Fruit fly (Drosophila melanogaster) whole organism, embryonic: ENCODE results near the gene CG5334.
A peak's percentile ranks its signal among the peaks of the same experiment; 100 is the strongest.

ENCODE experiments used
- Bgb ChIP-seq: fragments of 200-800 bp; sonication (Bioruptor generic); IDR thresholded peaks from 2 replicates; pipeline ENCODE4 v1.3.6; 2022; ENCODE audit warnings: missing biosample characterization, missing genetic modification characterization; ENCODE audit not compliant: partially characterized antibody
- CG12104 ChIP-seq: fragments of 200-800 bp; sonication (Bioruptor generic); optimal IDR thresholded peaks from 3 replicates; lab custom pipeline; 2016; ENCODE audit warnings: missing biosample characterization, missing genetic modification characterization
- CG14667 ChIP-seq: fragments of 200-800 bp; sonication (Bioruptor generic); IDR thresholded peaks from 2 replicates; pipeline ENCODE4 v1.3.6; 2022; ENCODE audit warnings: missing biosample characterization, missing genetic modification characterization
- CG14860 ChIP-seq: fragments of 200-800 bp; sonication (Bioruptor generic); IDR thresholded peaks from 3 replicates; pipeline ENCODE4 v1.3.6; 2022; ENCODE audit warnings: missing biosample characterization, missing genetic modification characterization; ENCODE audit not compliant: partially characterized antibody
- CG17359 ChIP-seq: fragments of 200-800 bp; sonication (Bioruptor generic); optimal IDR thresholded peaks from 3 replicates; lab custom pipeline; 2018; ENCODE audit warnings: missing biosample characterization, mild to moderate bottlenecking, missing genetic modification characterization, moderate library complexity
- CG18599 ChIP-seq: fragments of 200-800 bp; sonication (Bioruptor generic); optimal IDR thresholded peaks from 3 replicates; lab custom pipeline; 2017; ENCODE audit warnings: missing biosample characterization, missing genetic modification characterization, mild to moderate bottlenecking, moderate library complexity, missing genetic modification reagents
- CG2129 ChIP-seq: fragments of 200-800 bp; sonication (Bioruptor generic); IDR thresholded peaks from 2 replicates; pipeline ENCODE4 v1.3.6; 2022; ENCODE audit warnings: missing biosample characterization, missing genetic modification characterization; ENCODE audit not compliant: partially characterized antibody
- CG2202 ChIP-seq: fragments of 200-800 bp; sonication (Bioruptor generic); optimal IDR thresholded peaks from 2 replicates; lab custom pipeline; 2018; ENCODE audit warnings: missing biosample characterization, mild to moderate bottlenecking, missing genetic modification characterization
- CG3281 ChIP-seq: fragments of 200-800 bp; sonication (Bioruptor generic); optimal IDR thresholded peaks from 3 replicates; lab custom pipeline; 2017; ENCODE audit warnings: missing biosample characterization, mild to moderate bottlenecking, missing genetic modification characterization
- CG34376 ChIP-seq: fragments of 200-800 bp; sonication (Bioruptor generic); optimal IDR thresholded peaks from 2 replicates; lab custom pipeline; 2018; ENCODE audit warnings: missing biosample characterization, mild to moderate bottlenecking, missing genetic modification characterization
- CG42726 ChIP-seq: fragments of 200-800 bp; sonication (Bioruptor generic); IDR thresholded peaks from 2 replicates; pipeline ENCODE4 v1.3.6; 2022; ENCODE audit warnings: missing biosample characterization, missing genetic modification characterization; ENCODE audit not compliant: partially characterized antibody
- CG43689 ChIP-seq: fragments of 200-800 bp; sonication (Bioruptor generic); IDR thresholded peaks from 2 replicates; pipeline ENCODE4 v1.3.6; 2022; ENCODE audit warnings: missing biosample characterization, missing genetic modification characterization
- CG4820 ChIP-seq: fragments of 200-800 bp; sonication (Bioruptor generic); optimal IDR thresholded peaks from 3 replicates; lab custom pipeline; 2016; ENCODE audit warnings: missing biosample characterization, missing genetic modification characterization
- CG6175 ChIP-seq: fragments of 200-800 bp; sonication (Bioruptor generic); IDR thresholded peaks from 3 replicates; pipeline ENCODE4 v1.3.6; 2022; ENCODE audit warnings: missing biosample characterization, missing genetic modification characterization
- CG6254 ChIP-seq: fragments of 200-800 bp; sonication (Bioruptor generic); optimal IDR thresholded peaks from 3 replicates; lab custom pipeline; 2017; ENCODE audit warnings: mild to moderate bottlenecking, missing biosample characterization, missing genetic modification reagents, missing genetic modification characterization
- CG7963 ChIP-seq: fragments of 200-800 bp; sonication (Bioruptor generic); IDR thresholded peaks from 3 replicates; pipeline ENCODE4 v1.3.6; 2022; ENCODE audit warnings: missing biosample characterization, missing genetic modification characterization; ENCODE audit not compliant: partially characterized antibody
- CG8281 ChIP-seq: fragments of 200-800 bp; sonication (Bioruptor generic); optimal IDR thresholded peaks from 2 replicates; lab custom pipeline; 2018; ENCODE audit warnings: missing biosample characterization, mild to moderate bottlenecking, missing genetic modification characterization, moderate library complexity
- CG9932 ChIP-seq: fragments of 200-800 bp; sonication (Bioruptor generic); IDR thresholded peaks from 2 replicates; pipeline ENCODE4 v1.3.6; 2022; ENCODE audit warnings: missing biosample characterization, missing genetic modification characterization
- CTCF ChIP-seq: fragments of 200-800 bp; sonication (Bioruptor generic); optimal IDR thresholded peaks from 2 replicates; lab custom pipeline; 2017; ENCODE audit warnings: missing biosample characterization, mild to moderate bottlenecking, missing genetic modification characterization, moderate library complexity
- D19B ChIP-seq: fragments of 200-800 bp; sonication (Bioruptor generic); optimal IDR thresholded peaks from 2 replicates; lab custom pipeline; 2017; ENCODE audit warnings: missing biosample characterization, mild to moderate bottlenecking, missing genetic modification characterization
- HLH3B ChIP-seq: fragments of 200-800 bp; sonication (Bioruptor generic); IDR thresholded peaks from 2 replicates; pipeline ENCODE4 v1.3.6; 2022; ENCODE audit warnings: missing biosample characterization, missing genetic modification characterization
- HLH54F ChIP-seq: fragments of 200-800 bp; sonication (Bioruptor generic); optimal IDR thresholded peaks from 3 replicates; lab custom pipeline; 2016; ENCODE audit warnings: missing biosample characterization, missing genetic modification characterization
- Hmr ChIP-seq: fragments of 200-800 bp; sonication (Bioruptor generic); optimal IDR thresholded peaks from 3 replicates; lab custom pipeline; 2017; ENCODE audit warnings: mild to moderate bottlenecking, missing biosample characterization, missing genetic modification reagents, missing genetic modification characterization
- Hr3 ChIP-seq: fragments of 200-800 bp; sonication (Bioruptor generic); optimal IDR thresholded peaks from 3 replicates; lab custom pipeline; 2016; ENCODE audit warnings: missing biosample characterization, missing genetic modification characterization
- Mad ChIP-seq: fragments of 200-800 bp; sonication (Bioruptor generic); optimal IDR thresholded peaks from 2 replicates; lab custom pipeline; 2016; ENCODE audit warnings: missing biosample characterization, missing genetic modification characterization
- Myb ChIP-seq: fragments of 200-800 bp; sonication (Bioruptor generic); optimal IDR thresholded peaks from 2 replicates; lab custom pipeline; 2016; ENCODE audit warnings: missing biosample characterization, missing genetic modification characterization
- Opbp ChIP-seq: fragments of 200-800 bp; sonication (Bioruptor generic); IDR thresholded peaks from 3 replicates; pipeline ENCODE4 v1.3.6; 2022; ENCODE audit warnings: missing biosample characterization, missing genetic modification characterization; ENCODE audit not compliant: partially characterized antibody
- Ptx1 ChIP-seq: fragments of 200-800 bp; sonication (Bioruptor generic); IDR thresholded peaks from 2 replicates; pipeline ENCODE4 v1.3.6; 2022; ENCODE audit warnings: missing biosample characterization, missing genetic modification characterization
- Ssrp ChIP-seq: fragments of 200-800 bp; sonication (Bioruptor generic); optimal IDR thresholded peaks from 2 replicates; lab custom pipeline; 2018; ENCODE audit warnings: missing biosample characterization, mild to moderate bottlenecking, missing genetic modification characterization, moderate library complexity
- Taf1 ChIP-seq: fragments of 200-800 bp; sonication (Bioruptor generic); IDR thresholded peaks from 2 replicates; pipeline ENCODE4 v1.3.6; 2022; ENCODE audit warnings: missing biosample characterization, missing genetic modification characterization
- ara ChIP-seq: fragments of 200-800 bp; sonication (Bioruptor generic); IDR thresholded peaks from 2 replicates; pipeline ENCODE4 v1.3.6; 2022; ENCODE audit warnings: missing biosample characterization, missing genetic modification characterization
- az2 ChIP-seq: fragments of 200-800 bp; sonication (Bioruptor generic); optimal IDR thresholded peaks from 3 replicates; lab custom pipeline; 2016; ENCODE audit warnings: missing biosample characterization, missing genetic modification characterization
- bowl ChIP-seq: fragments of 200-800 bp; sonication (Bioruptor generic); IDR thresholded peaks from 2 replicates; pipeline ENCODE4 v1.3.6; 2022; ENCODE audit warnings: missing biosample characterization, missing genetic modification characterization
- cato ChIP-seq: fragments of 200-800 bp; sonication (Bioruptor generic); optimal IDR thresholded peaks from 2 replicates; lab custom pipeline; 2016; ENCODE audit warnings: missing biosample characterization, missing genetic modification characterization, borderline replicate concordance
- caup ChIP-seq: fragments of 200-800 bp; sonication (Bioruptor generic); optimal IDR thresholded peaks from 3 replicates; lab custom pipeline; 2017; ENCODE audit warnings: missing biosample characterization, mild to moderate bottlenecking, missing genetic modification characterization, moderate library complexity; ENCODE audit not compliant: severe bottlenecking
- dmrt99B ChIP-seq: fragments of 200-800 bp; sonication (Bioruptor generic); optimal IDR thresholded peaks from 2 replicates; lab custom pipeline; 2018; ENCODE audit warnings: missing biosample characterization, mild to moderate bottlenecking, missing genetic modification characterization, moderate library complexity
- jing ChIP-seq: fragments of 200-800 bp; sonication (Bioruptor generic); optimal IDR thresholded peaks from 2 replicates; lab custom pipeline; 2018; ENCODE audit warnings: missing biosample characterization, mild to moderate bottlenecking, missing genetic modification characterization
- kni ChIP-seq: fragments of 200-800 bp; sonication (Bioruptor generic); optimal IDR thresholded peaks from 3 replicates; lab custom pipeline; 2017; ENCODE audit warnings: mild to moderate bottlenecking, missing biosample characterization, missing genetic modification reagents, missing genetic modification characterization
- lab ChIP-seq: fragments of 200-800 bp; sonication (Bioruptor generic); optimal IDR thresholded peaks from 3 replicates; lab custom pipeline; 2017; ENCODE audit warnings: missing biosample characterization, missing genetic modification characterization, mild to moderate bottlenecking, moderate library complexity, missing genetic modification reagents
- phol ChIP-seq: fragments of 200-800 bp; sonication (Bioruptor generic); optimal IDR thresholded peaks from 3 replicates; lab custom pipeline; 2018; ENCODE audit warnings: missing biosample characterization, mild to moderate bottlenecking, missing genetic modification characterization, moderate library complexity
- repo ChIP-seq: fragments of 200-800 bp; sonication (Bioruptor generic); optimal IDR thresholded peaks from 2 replicates; lab custom pipeline; 2016; ENCODE audit warnings: missing biosample characterization, missing genetic modification characterization
- sens ChIP-seq: fragments of 200-800 bp; sonication (Bioruptor generic); peaks from one replicate; lab custom pipeline; 2016; ENCODE audit warnings: missing biosample characterization, missing genetic modification characterization
- sens-2 ChIP-seq: fragments of 200-800 bp; sonication (Bioruptor generic); IDR thresholded peaks from 2 replicates; pipeline ENCODE4 v1.3.6; 2022; ENCODE audit warnings: missing biosample characterization, missing genetic modification characterization
- sim ChIP-seq: fragments of 200-800 bp; sonication (Bioruptor generic); IDR thresholded peaks from 2 replicates; pipeline ENCODE4 v1.3.6; 2022; ENCODE audit warnings: missing biosample characterization, missing genetic modification characterization
- sima ChIP-seq: fragments of 200-800 bp; sonication (Bioruptor generic); optimal IDR thresholded peaks from 2 replicates; lab custom pipeline; 2016; ENCODE audit warnings: missing biosample characterization, missing genetic modification characterization

The CG5334 gene

DNA sequence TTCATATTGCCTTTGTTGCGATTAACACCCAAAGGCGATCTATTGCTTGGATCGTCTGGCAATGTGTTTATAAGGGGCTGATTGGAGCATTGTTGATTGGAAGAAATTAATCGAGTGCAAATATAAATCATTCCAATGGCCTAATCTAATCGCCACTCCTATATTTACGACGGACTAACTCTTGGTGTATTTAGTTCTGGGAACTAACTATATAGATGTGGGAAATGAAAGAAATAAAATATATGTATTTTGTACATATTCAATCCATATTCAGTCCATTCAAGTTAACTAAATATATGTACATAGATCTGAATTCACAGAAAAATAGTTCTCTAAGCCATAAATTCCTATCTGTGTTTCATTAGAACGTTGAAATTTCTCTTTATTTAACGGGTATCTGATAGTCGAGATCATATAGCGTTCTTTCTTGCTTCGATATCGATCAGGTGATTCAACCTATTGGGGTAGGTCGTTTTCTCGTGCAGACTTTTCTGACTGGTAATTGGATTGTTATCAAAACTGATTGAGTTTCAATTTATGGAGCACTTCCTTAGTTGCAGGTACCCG is 9.0 kb downstream of the CG5334 start, which contains the start of gene Ag5r2 (continued):
- TF ChIP-seq CG14860 (GFP tag; lab: Robert Waterston, UW), result peak; percentile 19; the same call in 1 of the 3 replicates

DNA sequence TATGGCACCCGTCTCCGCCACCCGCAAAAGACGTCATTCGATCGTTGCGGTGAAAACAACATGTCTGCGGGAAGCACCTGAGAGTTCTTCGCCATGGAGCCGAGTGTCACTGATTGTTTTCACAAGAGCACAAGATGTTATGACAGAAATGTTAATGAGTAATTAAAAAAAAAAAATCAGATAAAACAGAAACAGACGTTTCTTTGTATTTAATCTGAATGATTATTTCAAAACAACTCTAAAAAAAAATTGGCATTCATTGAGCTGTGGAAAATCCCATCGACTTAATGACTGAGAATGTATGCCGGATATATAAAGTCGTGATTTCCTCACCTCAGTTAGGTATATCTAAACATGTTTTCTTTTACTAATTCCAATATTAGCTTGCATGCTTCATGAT is 11.3 kb downstream of the CG5334 start, which contains the start of gene Ag5r:
TSS of gene Ag5r (minus strand) at position 101 of the 400 bp plus-strand sequence.
- TF ChIP-seq caup (GFP tag; lab: Kevin White, UChicago) (peak; percentile 21), CG6254 (no peak), sens (peak; percentile 36)

DNA sequence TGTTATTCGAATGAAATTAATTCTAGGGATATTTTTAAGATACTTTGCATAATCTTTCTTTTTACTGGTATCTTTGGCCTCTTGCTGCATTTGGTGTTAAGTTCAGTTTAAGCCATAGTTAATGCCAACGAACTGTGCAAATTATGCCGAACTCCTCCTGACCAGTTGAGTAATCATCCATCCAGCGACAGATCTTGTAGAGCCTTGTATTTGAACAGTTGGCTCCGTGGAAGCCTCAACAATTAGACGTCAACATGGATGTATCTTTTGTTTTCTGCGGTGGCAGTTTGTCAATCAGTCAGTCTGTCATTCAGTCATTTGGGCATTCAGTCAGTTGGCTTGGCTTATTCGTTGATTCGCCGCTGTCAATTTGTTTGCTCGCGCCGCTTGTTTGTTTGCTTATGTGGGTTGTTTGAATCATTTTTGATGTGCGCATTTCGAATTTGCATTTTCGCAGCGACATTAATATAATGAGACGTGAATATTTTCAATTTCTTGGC is 27.6 kb downstream of the CG5334 start:
- TF ChIP-seq Ptx1 (GFP tag; lab: Robert Waterston, UW), result no peak
- no peak for TF ChIP-seq D19B (GFP tag; lab: Kevin White, UChicago)
- TF ChIP-seq CG6175 (GFP tag; lab: Robert Waterston, UW), result no peak
- TF ChIP-seq CG18599 (GFP tag; lab: Kevin White, UChicago), result peak; percentile 36
- no peak for TF ChIP-seq repo (GFP tag; lab: Kevin White, UChicago)
- TF ChIP-seq CG34376 (GFP tag; lab: Kevin White, UChicago), result no peak
- TF ChIP-seq CG42726 (GFP tag; lab: Robert Waterston, UW), result no peak
- TF ChIP-seq CG4820 (GFP tag; lab: Kevin White, UChicago), result no peak
- peak; percentile 18 for TF ChIP-seq Hmr (GFP tag; lab: Kevin White, UChicago)
- TF ChIP-seq HLH3B (GFP tag; lab: Robert Waterston, UW), result no peak
- peak; percentile 22 for TF ChIP-seq lab (GFP tag; lab: Kevin White, UChicago)
- TF ChIP-seq kni (GFP tag; lab: Kevin White, UChicago), result no peak
- no peak for TF ChIP-seq Bgb
- TF ChIP-seq Mad, result no peak
- TF ChIP-seq CG8281 (tag; lab: Kevin White, UChicago), result peak; percentile 98
- no peak for TF ChIP-seq CG14667 (GFP tag; lab: Robert Waterston, UW)
- no peak for TF ChIP-seq cato (GFP tag; lab: Kevin White, UChicago)
- TF ChIP-seq CG7963 (GFP tag; lab: Robert Waterston, UW), result no peak
- TF ChIP-seq CG3281 (GFP tag; lab: Kevin White, UChicago), result peak; percentile 16
- peak; percentile 10 for TF ChIP-seq caup (GFP tag; lab: Kevin White, UChicago)
- no peak for TF ChIP-seq CTCF (GFP tag; lab: Kevin White, UChicago)
- no peak for TF ChIP-seq sima (GFP tag; lab: Kevin White, UChicago)
- no peak for TF ChIP-seq bowl (GFP tag; lab: Robert Waterston, UW)
- TF ChIP-seq phol (tag; lab: Kevin White, UChicago), result no peak
- no peak for TF ChIP-seq CG2129 (GFP tag; lab: Robert Waterston, UW)
- no peak for TF ChIP-seq CG12104 (GFP tag; lab: Kevin White, UChicago)
- no peak for TF ChIP-seq CG43689
- TF ChIP-seq, all 482 proteins: peak for 6

DNA sequence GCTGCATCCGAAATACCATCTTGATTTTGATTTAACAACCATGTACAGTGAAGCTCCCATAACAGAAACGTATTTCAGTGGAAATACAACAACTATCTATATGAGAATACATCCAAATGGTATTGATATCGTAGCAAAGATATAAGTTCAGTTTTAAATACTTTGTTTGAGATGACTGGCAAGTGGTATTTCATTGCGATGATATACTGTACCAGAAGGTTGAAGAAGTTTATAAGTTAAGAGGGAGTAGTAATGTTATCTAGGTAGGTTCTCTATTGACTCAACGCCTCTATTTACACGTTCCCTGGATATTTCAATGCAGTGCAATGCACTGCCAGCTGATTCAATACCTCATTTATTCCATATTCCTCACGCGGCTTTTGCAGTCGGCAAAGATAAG is 30.5 kb downstream of the CG5334 start:
- TF ChIP-seq Hr3 (GFP tag; lab: Kevin White, UChicago) (no peak), CG9932 (GFP tag; lab: Robert Waterston, UW) (no peak), jing (GFP tag; lab: Kevin White, UChicago) (no peak), Myb (GFP tag; lab: Kevin White, UChicago) (no peak), ara (GFP tag; lab: Robert Waterston, UW) (peak; percentile 36; the same call in 1 of the 2 replicates), Opbp (no peak), sens-2 (GFP tag; lab: Robert Waterston, UW) (no peak), sim (GFP tag; lab: Robert Waterston, UW) (no peak), Taf1 (GFP tag; lab: Robert Waterston, UW) (no peak), CG17359 (tag; lab: Kevin White, UChicago) (peak; percentile 18), dmrt99B (tag; lab: Kevin White, UChicago) (peak; percentile 9), HLH54F (GFP tag; lab: Kevin White, UChicago) (no peak), az2 (GFP tag; lab: Kevin White, UChicago) (no peak), CG2202 (tag; lab: Kevin White, UChicago) (no peak), Ssrp (no peak), Ptx1 (GFP tag; lab: Robert Waterston, UW) (peak; percentile 26; the same call in 1 of the 2 replicates)
